ENCODE assay signal across 5 worm cellular contexts in the genomic region with DNA sequence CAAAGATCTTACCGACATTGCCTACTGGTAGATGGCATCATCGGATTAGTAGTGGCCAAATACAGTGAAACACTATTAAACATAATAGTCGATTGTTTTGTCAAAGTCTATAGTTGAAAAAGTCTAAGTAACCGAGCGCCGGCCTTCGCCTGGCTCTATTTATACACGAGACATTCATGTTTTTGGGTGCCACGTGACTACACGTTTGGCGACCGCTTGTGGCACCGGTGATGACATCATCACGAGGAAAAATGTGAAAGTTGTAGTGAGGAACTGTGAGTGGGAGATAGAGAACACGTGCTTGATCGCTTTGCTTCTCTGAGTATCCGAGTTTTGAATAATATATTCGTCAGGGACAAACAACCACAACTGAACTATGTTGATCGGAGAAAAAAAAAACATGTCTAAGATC.
TF ChIP-seq lines count a peak whose summit lies in the region.

No protein-coding gene starts in this region.

TF ChIP-seq in whole organism, L1 larva, 84 proteins besides CTCF, POLR2A, EP300 and RAD21 (continued from another document and continues in another):
- TF ChIP-seq lsy-2 (tag; optimal IDR thresholded peaks at IDR 0.05; lab: Kevin White, UChicago) (peak; percentile 56 to 77), mab-9 (GFP tag; IDR thresholded peaks at IDR 0.05; lab: Robert Waterston, UW) (peak; percentile 63), dsc-1 (tag; optimal IDR thresholded peaks at IDR 0.05; lab: Kevin White, UChicago) (peak; percentile 31), snpc-4 (tag; optimal IDR thresholded peaks at IDR 0.05; lab: Kevin White, UChicago) (peak; percentile 68), lin-35 (GFP tag; optimal IDR thresholded peaks at IDR 0.05; lab: Kevin White, UChicago) (peak; percentile 52 to 89), sox-4 (tag; optimal IDR thresholded peaks at IDR 0.05; lab: Kevin White, UChicago) (no peak), nhr-28 (tag; optimal IDR thresholded peaks at IDR 0.05; lab: Kevin White, UChicago) (no peak), lin-15B (tag; optimal IDR thresholded peaks at IDR 0.05; lab: Kevin White, UChicago) (no peak), dpl-1 (GFP tag; optimal IDR thresholded peaks at IDR 0.05; lab: Kevin White, UChicago) (peak; percentile 44 to 62 (median 55)), ets-5 (GFP tag; IDR thresholded peaks at IDR 0.05; lab: Robert Waterston, UW) (no peak), vab-15 (tag; optimal IDR thresholded peaks at IDR 0.05; lab: Kevin White, UChicago) (no peak), pqm-1 (tag; optimal IDR thresholded peaks at IDR 0.05; lab: Kevin White, UChicago) (no peak), ceh-8 (GFP tag; optimal IDR thresholded peaks at IDR 0.05; lab: Kevin White, UChicago) (peak; percentile 59), unc-30 (tag; optimal IDR thresholded peaks at IDR 0.05; lab: Kevin White, UChicago) (no peak), Y116A8C.19 (tag; optimal IDR thresholded peaks at IDR 0.05; lab: Kevin White, UChicago; ENCODE audit: borderline replicate concordance) (no peak), tbx-2 (tag; optimal IDR thresholded peaks at IDR 0.05; lab: Kevin White, UChicago) (peak; percentile 81), ceh-63 (GFP tag; optimal IDR thresholded peaks at IDR 0.05; lab: Kevin White, UChicago) (no peak), nhr-77 (tag; optimal IDR thresholded peaks at IDR 0.05; lab: Kevin White, UChicago) (no peak), ceh-82 (tag; optimal IDR thresholded peaks at IDR 0.05; lab: Kevin White, UChicago) (no peak), rnt-1 (tag; optimal IDR thresholded peaks at IDR 0.05; lab: Kevin White, UChicago) (peak; percentile 80), unc-86 (tag; optimal IDR thresholded peaks at IDR 0.05; lab: Kevin White, UChicago) (no peak), lin-13 (GFP tag; optimal IDR thresholded peaks at IDR 0.05; lab: Kevin White, UChicago) (peak; percentile 61), unc-98 (GFP tag; IDR thresholded peaks at IDR 0.05; lab: Robert Waterston, UW) (no peak), ceh-90 (tag; optimal IDR thresholded peaks at IDR 0.05; lab: Kevin White, UChicago) (no peak), jun-1 (tag; optimal IDR thresholded peaks at IDR 0.05; lab: Kevin White, UChicago) (peak; percentile 46), lir-3 (tag; optimal IDR thresholded peaks at IDR 0.05; lab: Kevin White, UChicago; ENCODE audit: poor library complexity) (peak; percentile 86)

TF ChIP-seq in whole organism, L2 larva, 48 proteins besides CTCF, POLR2A, EP300 and RAD21 (continued from another document and continues in another):
- no peak for TF ChIP-seq nhr-77 (tag; optimal IDR thresholded peaks at IDR 0.05; lab: Kevin White, UChicago)
- peak; percentile 60 for TF ChIP-seq lin-11 (tag; optimal IDR thresholded peaks at IDR 0.05; lab: Kevin White, UChicago)
- TF ChIP-seq unc-39 (tag; optimal IDR thresholded peaks at IDR 0.05; lab: Kevin White, UChicago) = no peak
- peak; percentile 89 for TF ChIP-seq nhr-129 (tag; optimal IDR thresholded peaks at IDR 0.05; lab: Kevin White, UChicago)
- peak; percentile 30 for TF ChIP-seq fos-1 (tag; optimal IDR thresholded peaks at IDR 0.05; lab: Kevin White, UChicago)
- peak; percentile 79 for TF ChIP-seq ztf-4 (tag; optimal IDR thresholded peaks at IDR 0.05; lab: Kevin White, UChicago)
- no peak for TF ChIP-seq elt-3 (tag; optimal IDR thresholded peaks at IDR 0.05; lab: Kevin White, UChicago)
- TF ChIP-seq nhr-237 (tag; optimal IDR thresholded peaks at IDR 0.05; lab: Kevin White, UChicago) = no peak
- TF ChIP-seq nhr-23 (tag; optimal IDR thresholded peaks at IDR 0.05; lab: Kevin White, UChicago) = no peak
- TF ChIP-seq nhr-25 (tag; optimal IDR thresholded peaks at IDR 0.05; lab: Kevin White, UChicago) = peak; percentile 96
- peak; percentile 84 for TF ChIP-seq sma-3 (GFP tag; optimal IDR thresholded peaks at IDR 0.05; lab: Kevin White, UChicago)
- peak; percentile 96 for TF ChIP-seq sma-9 (GFP tag; optimal IDR thresholded peaks at IDR 0.05; lab: Kevin White, UChicago)
- no peak for TF ChIP-seq sma-9 (tag; optimal IDR thresholded peaks at IDR 0.05; lab: Kevin White, UChicago)
- TF ChIP-seq crh-2 (tag; optimal IDR thresholded peaks at IDR 0.05; lab: Kevin White, UChicago) = peak; percentile 77
- no peak for TF ChIP-seq nhr-12 (tag; optimal IDR thresholded peaks at IDR 0.05; lab: Kevin White, UChicago)
- TF ChIP-seq ceh-82 (tag; optimal IDR thresholded peaks at IDR 0.05; lab: Kevin White, UChicago) = no peak
- TF ChIP-seq lin-13 (GFP tag; optimal IDR thresholded peaks at IDR 0.05; lab: Kevin White, UChicago) = no peak
- peak; percentile 78 for TF ChIP-seq sem-4 (tag; optimal IDR thresholded peaks at IDR 0.05; lab: Kevin White, UChicago)
- TF ChIP-seq unc-62 (GFP tag; optimal IDR thresholded peaks at IDR 0.05; lab: Kevin White, UChicago) = no peak
- TF ChIP-seq alr-1 (tag; optimal IDR thresholded peaks at IDR 0.05; lab: Kevin White, UChicago) = no peak
- no peak for TF ChIP-seq zag-1 (tag; optimal IDR thresholded peaks at IDR 0.05; lab: Kevin White, UChicago)
- peak; percentile 87 for TF ChIP-seq C34F6.9 (tag; optimal IDR thresholded peaks at IDR 0.05; lab: Kevin White, UChicago)
- TF ChIP-seq Y55F3AM.14 (GFP tag; optimal IDR thresholded peaks at IDR 0.05; lab: Kevin White, UChicago) = peak; percentile 68
- peak; percentile 90 for TF ChIP-seq ama-1 (optimal IDR thresholded peaks at IDR 0.05; lab: Kevin White, UChicago)
- no peak for TF ChIP-seq snpc-4 (tag; optimal IDR thresholded peaks at IDR 0.05; lab: Kevin White, UChicago)
- TF ChIP-seq skn-1 (tag; optimal IDR thresholded peaks at IDR 0.05; lab: Kevin White, UChicago) = no peak
- no peak for TF ChIP-seq mab-5 (tag; optimal IDR thresholded peaks at IDR 0.05; lab: Kevin White, UChicago)

TF ChIP-seq in whole organism, L3 larva, 47 proteins besides CTCF, POLR2A, EP300 and RAD21 (continued from another document):
- TF ChIP-seq mml-1 (tag; optimal IDR thresholded peaks at IDR 0.05; lab: Kevin White, UChicago) (peak; percentile 2), mdl-1 (tag; optimal IDR thresholded peaks at IDR 0.05; lab: Kevin White, UChicago) (peak; percentile 67), lsy-12 (tag; optimal IDR thresholded peaks at IDR 0.05; lab: Kevin White, UChicago) (no peak), R02D3.7 (tag; optimal IDR thresholded peaks at IDR 0.05; lab: Kevin White, UChicago) (no peak), nhr-25 (tag; optimal IDR thresholded peaks at IDR 0.05; lab: Kevin White, UChicago) (peak; percentile 97), pha-4 (tag; optimal IDR thresholded peaks at IDR 0.05; lab: Kevin White, UChicago) (peak; percentile 84), skn-1 (tag; optimal IDR thresholded peaks at IDR 0.05; lab: Kevin White, UChicago) (no peak), egl-5 (tag; optimal IDR thresholded peaks at IDR 0.05; lab: Kevin White, UChicago) (peak; percentile 70), elt-1 (tag; optimal IDR thresholded peaks at IDR 0.05; lab: Kevin White, UChicago) (peak; percentile 42), tbx-2 (tag; optimal IDR thresholded peaks at IDR 0.05; lab: Kevin White, UChicago) (peak; percentile 14)

TF ChIP-seq in whole organism, L4 larva, 104 proteins besides CTCF, POLR2A, EP300 and RAD21 (continued from another document and continues in another):
- peak in 1 of 2 experiments; percentile 99 for TF ChIP-seq unc-62 (GFP tag; optimal IDR thresholded peaks at IDR 0.05 in 1 of 2; lab: Kevin White, UChicago)
- TF ChIP-seq unc-62 (tag; optimal IDR thresholded peaks at IDR 0.05; lab: Kevin White, UChicago) = no peak
- no peak for TF ChIP-seq skn-1 (tag; optimal IDR thresholded peaks at IDR 0.05; lab: Kevin White, UChicago)
- TF ChIP-seq nhr-25 (tag; optimal IDR thresholded peaks at IDR 0.05; lab: Kevin White, UChicago; ENCODE audit: borderline replicate concordance, insufficient read depth) = peak; percentile 51
- TF ChIP-seq R02D3.7 (tag; optimal IDR thresholded peaks at IDR 0.05; lab: Kevin White, UChicago) = no peak
- TF ChIP-seq hif-1 (tag; optimal IDR thresholded peaks at IDR 0.05; lab: Kevin White, UChicago) = peak in 1 of 2 experiments; percentile 18
- peak; percentile 98 for TF ChIP-seq nhr-28 (tag; optimal IDR thresholded peaks at IDR 0.05; lab: Kevin White, UChicago)
- peak; percentile 57 to 90 for TF ChIP-seq mdl-1 (tag; optimal IDR thresholded peaks at IDR 0.05; lab: Kevin White, UChicago)
- no peak for TF ChIP-seq F49E8.2 (tag; optimal IDR thresholded peaks at IDR 0.05; lab: Kevin White, UChicago; ENCODE audit: borderline replicate concordance)
- TF ChIP-seq jun-1 (tag; optimal IDR thresholded peaks at IDR 0.05; lab: Kevin White, UChicago) = peak; percentile 30
- TF ChIP-seq daf-16 (GFP tag; optimal IDR thresholded peaks at IDR 0.05; lab: Kevin White, UChicago) = peak in 1 of 2 experiments; percentile 75
- TF ChIP-seq daf-16 (tag; optimal IDR thresholded peaks at IDR 0.05; lab: Kevin White, UChicago) = peak; percentile 60
- TF ChIP-seq lsy-2 (tag; optimal IDR thresholded peaks at IDR 0.05; lab: Kevin White, UChicago) = peak in 1 of 2 experiments; percentile 63
- TF ChIP-seq mxl-3 (GFP tag; optimal IDR thresholded peaks at IDR 0.05; lab: Kevin White, UChicago) = peak; percentile 80
- peak; percentile 45 for TF ChIP-seq zip-2 (tag; optimal IDR thresholded peaks at IDR 0.05; lab: Kevin White, UChicago)
- peak; percentile 8; the same call in 1 of the 2 replicates for TF ChIP-seq zfp-3 (GFP tag; conservative IDR thresholded peaks at IDR 0.05; lab: Robert Waterston, UW)
- TF ChIP-seq spr-1 (tag; optimal IDR thresholded peaks at IDR 0.05; lab: Kevin White, UChicago) = peak; percentile 70
- TF ChIP-seq pqm-1 (tag; optimal IDR thresholded peaks at IDR 0.05; lab: Kevin White, UChicago) = no peak
- no peak for TF ChIP-seq ztf-11 (tag; optimal IDR thresholded peaks at IDR 0.05; lab: Kevin White, UChicago)
- peak; percentile 88 for TF ChIP-seq nhr-48 (tag; optimal IDR thresholded peaks at IDR 0.05; lab: Kevin White, UChicago)
- no peak for TF ChIP-seq tag-97 (GFP tag; IDR thresholded peaks at IDR 0.05; lab: Robert Waterston, UW)
- TF ChIP-seq php-3 (GFP tag; IDR thresholded peaks at IDR 0.05; lab: Robert Waterston, UW) = peak; percentile 18; the same call in 1 of the 2 replicates
- TF ChIP-seq nhr-111 (GFP tag; optimal IDR thresholded peaks at IDR 0.05; lab: Kevin White, UChicago) = no peak
- TF ChIP-seq Y5F2A.4 (GFP tag; optimal IDR thresholded peaks at IDR 0.05; lab: Kevin White, UChicago) = no peak
- peak; percentile 80 for TF ChIP-seq dmd-6 (GFP tag; IDR thresholded peaks at IDR 0.05; lab: Robert Waterston, UW)
- 0 out of 2 replicates have a peak, but pooled peaks have one; percentile 13 for TF ChIP-seq madf-9 (GFP tag; conservative IDR thresholded peaks at IDR 0.05; lab: Robert Waterston, UW)
- peak; percentile 14 for TF ChIP-seq lin-13 (GFP tag; optimal IDR thresholded peaks at IDR 0.05; lab: Kevin White, UChicago)
- TF ChIP-seq mxl-2 (GFP tag; conservative IDR thresholded peaks at IDR 0.05; lab: Robert Waterston, UW) = peak; percentile 64; the same call in 1 of the 2 replicates
- TF ChIP-seq mdt-29 (GFP tag; IDR thresholded peaks at IDR 0.05; lab: Robert Waterston, UW) = peak; percentile 67; the same call in 1 of the 2 replicates
- TF ChIP-seq nhr-42 (GFP tag; IDR thresholded peaks at IDR 0.05; lab: Robert Waterston, UW) = peak; percentile 60; the same call in 1 of the 2 replicates
- peak; percentile 83 for TF ChIP-seq cey-2 (tag; optimal IDR thresholded peaks at IDR 0.05; lab: Kevin White, UChicago; ENCODE audit: borderline replicate concordance, insufficient read depth)
- no peak for TF ChIP-seq arid-1 (GFP tag; conservative IDR thresholded peaks at IDR 0.05; lab: Robert Waterston, UW)
- no peak for TF ChIP-seq nhr-41 (GFP tag; IDR thresholded peaks at IDR 0.05; lab: Robert Waterston, UW)
- TF ChIP-seq nhr-77 (tag; optimal IDR thresholded peaks at IDR 0.05; lab: Kevin White, UChicago) = peak; percentile 50

TF ChIP-seq in whole organism, young adult, 124 proteins besides CTCF, POLR2A, EP300 and RAD21 (continued from another document and continues in another):
- no peak for TF ChIP-seq lsy-27 (tag; optimal IDR thresholded peaks at IDR 0.05; lab: Kevin White, UChicago; ENCODE audit: borderline replicate concordance, insufficient read depth)
- no peak for TF ChIP-seq snpc-4 (GFP tag; optimal IDR thresholded peaks at IDR 0.05; lab: Kevin White, UChicago)
- TF ChIP-seq snpc-4 (tag; optimal IDR thresholded peaks at IDR 0.05; lab: Kevin White, UChicago) = peak in 2 of 4 experiments; percentile 26 to 47
- TF ChIP-seq lin-40 (tag; optimal IDR thresholded peaks at IDR 0.05; lab: Kevin White, UChicago) = peak; percentile 74
- TF ChIP-seq bed-2 (GFP tag; IDR thresholded peaks at IDR 0.05; lab: Robert Waterston, UW) = no peak
- TF ChIP-seq mel-28 (tag; optimal IDR thresholded peaks at IDR 0.05; lab: Kevin White, UChicago; ENCODE audit: borderline replicate concordance) = no peak
- peak; percentile 17 for TF ChIP-seq K12H6.12 (tag; optimal IDR thresholded peaks at IDR 0.05; lab: Kevin White, UChicago)
- TF ChIP-seq B0336.3 (GFP tag; IDR thresholded peaks at IDR 0.05; lab: Robert Waterston, UW) = no peak
- TF ChIP-seq hsf-1 (GFP tag; IDR thresholded peaks at IDR 0.05; lab: Robert Waterston, UW) = no peak
- TF ChIP-seq ZK185.1 (tag; optimal IDR thresholded peaks at IDR 0.05; lab: Kevin White, UChicago; ENCODE audit: poor library complexity, severe bottlenecking) = no peak
- TF ChIP-seq let-607 (tag; optimal IDR thresholded peaks at IDR 0.05; lab: Kevin White, UChicago) = peak in 1 of 2 experiments; percentile 15
- no peak for TF ChIP-seq ceh-79 (tag; optimal IDR thresholded peaks at IDR 0.05; lab: Kevin White, UChicago)
- peak; percentile 68 for TF ChIP-seq F22D6.2 (tag; optimal IDR thresholded peaks at IDR 0.05; lab: Kevin White, UChicago)
- no peak for TF ChIP-seq ztf-18 (tag; optimal IDR thresholded peaks at IDR 0.05; lab: Kevin White, UChicago)
- peak; percentile 20; the same call in 1 of the 2 replicates for TF ChIP-seq hmg-1.2 (GFP tag; IDR thresholded peaks at IDR 0.05; lab: Robert Waterston, UW)
- no peak for TF ChIP-seq Y79H2A.3 (GFP tag; conservative IDR thresholded peaks at IDR 0.05; lab: Robert Waterston, UW)
- no peak for TF ChIP-seq nhr-90 (tag; optimal IDR thresholded peaks at IDR 0.05; lab: Kevin White, UChicago)
- no peak for TF ChIP-seq lin-54 (GFP tag; optimal IDR thresholded peaks at IDR 0.05; lab: Kevin White, UChicago)
- TF ChIP-seq unc-130 (GFP tag; optimal IDR thresholded peaks at IDR 0.05; lab: Kevin White, UChicago) = no peak
- TF ChIP-seq nhr-179 (tag; optimal IDR thresholded peaks at IDR 0.05; lab: Kevin White, UChicago) = no peak
- TF ChIP-seq atf-7 (tag; optimal IDR thresholded peaks at IDR 0.05; lab: Kevin White, UChicago) = peak; percentile 64
- peak; percentile 58 for TF ChIP-seq ceh-27 (GFP tag; optimal IDR thresholded peaks at IDR 0.05; lab: Kevin White, UChicago)
- TF ChIP-seq F57C9.4 (tag; optimal IDR thresholded peaks at IDR 0.05; lab: Kevin White, UChicago) = no peak
- 0 out of 2 replicates have a peak, but pooled peaks have one; percentile 48 for TF ChIP-seq pbrm-1 (GFP tag; IDR thresholded peaks at IDR 0.05; lab: Robert Waterston, UW)
- TF ChIP-seq attf-6 (GFP tag; IDR thresholded peaks at IDR 0.05; lab: Robert Waterston, UW) = no peak
- no peak for TF ChIP-seq fkh-3 (tag; optimal IDR thresholded peaks at IDR 0.05; lab: Kevin White, UChicago)
- peak; percentile 56 for TF ChIP-seq tbp1 (GFP tag; optimal IDR thresholded peaks at IDR 0.05; lab: Kevin White, UChicago)
- TF ChIP-seq F10E7.11 (tag; optimal IDR thresholded peaks at IDR 0.05; lab: Kevin White, UChicago) = no peak
- no peak for TF ChIP-seq lsl-1 (GFP tag; optimal IDR thresholded peaks at IDR 0.05; lab: Kevin White, UChicago)
- TF ChIP-seq dpff-1 (tag; optimal IDR thresholded peaks at IDR 0.05; lab: Kevin White, UChicago) = peak; percentile 12
- peak; percentile 17 for TF ChIP-seq nhr-80 (tag; optimal IDR thresholded peaks at IDR 0.05; lab: Kevin White, UChicago)
- TF ChIP-seq rcor-1 (GFP tag; IDR thresholded peaks at IDR 0.05; lab: Robert Waterston, UW) = peak; percentile 49; the same call in 1 of the 2 replicates
- TF ChIP-seq aptf-2 (GFP tag; conservative IDR thresholded peaks at IDR 0.05; lab: Robert Waterston, UW) = no peak
- no peak for TF ChIP-seq nfya-1 (tag; optimal IDR thresholded peaks at IDR 0.05; lab: Kevin White, UChicago; ENCODE audit: borderline replicate concordance, insufficient read depth)
- no peak for TF ChIP-seq Y53F4B.3 (GFP tag; IDR thresholded peaks at IDR 0.05; lab: Robert Waterston, UW)
- TF ChIP-seq ceh-91 (GFP tag; IDR thresholded peaks at IDR 0.05; lab: Robert Waterston, UW) = no peak
- TF ChIP-seq efl-1 (GFP tag; optimal IDR thresholded peaks at IDR 0.05; lab: Kevin White, UChicago) = no peak
- TF ChIP-seq hmg-20 (GFP tag; IDR thresholded peaks at IDR 0.05; lab: Robert Waterston, UW) = no peak
- TF ChIP-seq sdz-38 (tag; optimal IDR thresholded peaks at IDR 0.05; lab: Kevin White, UChicago) = no peak
- no peak for TF ChIP-seq C17E4.6 (GFP tag; IDR thresholded peaks at IDR 0.05; lab: Robert Waterston, UW)
